Fruit fly (Drosophila melanogaster): ENCODE measurements around the gene Nepl15.

Nepl15 gene

dm6 chr3R:22753600-22753894, 12.4 kb downstream of the Nepl15 start (continued):
- TF ChIP-seq chinmo (GFP tag; IDR thresholded peaks at IDR 0.05; ENCODE audit: partially characterized antibody) (peak; percentile 98), sd (tag; optimal IDR thresholded peaks at IDR 0.05) (peak; percentile 85), cg (GFP tag; optimal IDR thresholded peaks at IDR 0.05) (peak; percentile 74), CG6791 (GFP tag; IDR thresholded peaks at IDR 0.05; ENCODE audit: partially characterized antibody) (no peak), twi (tag; optimal IDR thresholded peaks at IDR 0.05) (no peak), CG17385 (GFP tag; optimal IDR thresholded peaks at IDR 0.05) (no peak), TFAM (GFP tag; optimal IDR thresholded peaks at IDR 0.05) (no peak), br (optimal IDR thresholded peaks at IDR 0.05) (no peak), CG2199 (GFP tag; IDR thresholded peaks at IDR 0.05) (0 out of 3 replicates have a peak, but pooled peaks have one; percentile 65), fd64A (GFP tag; optimal IDR thresholded peaks at IDR 0.05) (no peak), mirr (GFP tag; optimal IDR thresholded peaks at IDR 0.05) (peak; percentile 70), onecut (GFP tag; IDR thresholded peaks at IDR 0.05) (peak; percentile 72), H15 (GFP tag; IDR thresholded peaks at IDR 0.05) (no peak), CG12071 (GFP tag; optimal IDR thresholded peaks at IDR 0.05) (peak; percentile 27), CG13287 (GFP tag; IDR thresholded peaks at IDR 0.05; ENCODE audit: partially characterized antibody) (peak; percentile 43; the same call in 1 of the 2 replicates), CG42726 (GFP tag; IDR thresholded peaks at IDR 0.05; ENCODE audit: partially characterized antibody) (0 out of 2 replicates have a peak, but pooled peaks have one; percentile 32), Optix (GFP tag; IDR thresholded peaks at IDR 0.05) (no peak), CG2116 (GFP tag; optimal IDR thresholded peaks at IDR 0.05) (no peak), oc (tag; optimal IDR thresholded peaks at IDR 0.05) (no peak), pros (GFP tag; optimal IDR thresholded peaks at IDR 0.05) (peak; percentile 1), Bgb (GFP tag; IDR thresholded peaks at IDR 0.05; ENCODE audit: partially characterized antibody) (no peak), ftz-f1 (GFP tag; optimal IDR thresholded peaks at IDR 0.05) (peak; percentile 1), CG17829 (tag; optimal IDR thresholded peaks at IDR 0.05) (no peak), CG30403 (GFP tag; optimal IDR thresholded peaks at IDR 0.05) (no peak), wor (GFP tag; IDR thresholded peaks at IDR 0.05) (no peak), zen (tag; optimal IDR thresholded peaks at IDR 0.05) (no peak), Dbx (GFP tag; IDR thresholded peaks at IDR 0.05) (0 out of 3 replicates have a peak, but pooled peaks have one; percentile 7), pzg (GFP tag; optimal IDR thresholded peaks at IDR 0.05) (no peak), Hr78 (GFP tag; optimal IDR thresholded peaks at IDR 0.05) (peak in 1 of 2 experiments; percentile 25), Deaf1 (tag; optimal IDR thresholded peaks at IDR 0.05) (peak; percentile 90), ranshi (GFP tag; IDR thresholded peaks at IDR 0.05) (no peak), CG34376 (GFP tag; optimal IDR thresholded peaks at IDR 0.05) (peak; percentile 62), nerfin-1 (tag; optimal IDR thresholded peaks at IDR 0.05) (no peak)

dm6 chr3R:22752929-22753328, 13.0 kb downstream of the Nepl15 start:
- TF ChIP-seq CG15514 (GFP tag; optimal IDR thresholded peaks at IDR 0.05): peak; percentile 96
- peak; percentile 27; the same call in 1 of the 3 replicates for TF ChIP-seq row (GFP tag; IDR thresholded peaks at IDR 0.05)
- TF ChIP-seq CG1233 (GFP tag; optimal IDR thresholded peaks at IDR 0.05): no peak
- no peak for TF ChIP-seq lola (GFP tag; optimal IDR thresholded peaks at IDR 0.05)
- TF ChIP-seq CG4328 (GFP tag; optimal IDR thresholded peaks at IDR 0.05): no peak
- peak; percentile 81 for TF ChIP-seq ewg (GFP tag; optimal IDR thresholded peaks at IDR 0.05)
- TF ChIP-seq pan (optimal IDR thresholded peaks at IDR 0.05): no peak
- TF ChIP-seq pan (GFP tag; optimal IDR thresholded peaks at IDR 0.05 in 1 of 2, IDR thresholded peaks at IDR 0.05 in 1 of 2): no peak
- no peak for TF ChIP-seq CG9609 (GFP tag; optimal IDR thresholded peaks at IDR 0.05)
- no peak for TF ChIP-seq Eip74EF (GFP tag; optimal IDR thresholded peaks at IDR 0.05)
- no peak for TF ChIP-seq h (optimal IDR thresholded peaks at IDR 0.05)
- TF ChIP-seq CG7786 (GFP tag; optimal IDR thresholded peaks at IDR 0.05): no peak
- no peak for TF ChIP-seq Sox100B (GFP tag; optimal IDR thresholded peaks at IDR 0.05)
- TF ChIP-seq ind (GFP tag; optimal IDR thresholded peaks at IDR 0.05): no peak
- no peak for TF ChIP-seq bbx (GFP tag; IDR thresholded peaks at IDR 0.05; ENCODE audit: partially characterized antibody)
- TF ChIP-seq Deaf1 (tag; optimal IDR thresholded peaks at IDR 0.05): peak; percentile 11
- no peak for TF ChIP-seq sd (tag; optimal IDR thresholded peaks at IDR 0.05)
- no peak for TF ChIP-seq kni (GFP tag; optimal IDR thresholded peaks at IDR 0.05)
- TF ChIP-seq sqz (GFP tag; optimal IDR thresholded peaks at IDR 0.05): no peak
- peak in 1 of 2 experiments; percentile 38 for TF ChIP-seq Trl (optimal IDR thresholded peaks at IDR 0.05)
- no peak for TF ChIP-seq Trl (GFP tag; optimal IDR thresholded peaks at IDR 0.05)
